Fruit fly (Drosophila melanogaster) whole organism, embryonic: ENCODE results near the gene CG31637.

ENCODE experiments used
- Asciz ChIP-seq: fragments of 200-800 bp; sonication (Bioruptor generic); optimal IDR thresholded peaks from 2 replicates; lab custom pipeline; 2017; ENCODE audit warnings: missing biosample characterization, mild to moderate bottlenecking, missing genetic modification characterization, missing genetic modification reagents
- BtbVII ChIP-seq: fragments of 200-800 bp; sonication (Bioruptor generic); optimal IDR thresholded peaks from 3 replicates; lab custom pipeline; 2017; ENCODE audit warnings: missing biosample characterization, mild to moderate bottlenecking, missing genetic modification characterization
- CG10267 ChIP-seq: fragments of 200-800 bp; sonication (Bioruptor generic); optimal IDR thresholded peaks from 2 replicates; lab custom pipeline; 2018; ENCODE audit warnings: missing biosample characterization, mild to moderate bottlenecking, missing genetic modification characterization, moderate library complexity
- CG11504 ChIP-seq: fragments of 200-800 bp; sonication (Bioruptor generic); optimal IDR thresholded peaks from 3 replicates; lab custom pipeline; 2019; ENCODE audit warnings: missing biosample characterization, mild to moderate bottlenecking, missing genetic modification characterization, moderate library complexity
- CG11560 ChIP-seq: fragments of 200-800 bp; sonication (Bioruptor generic); IDR thresholded peaks from 3 replicates; pipeline ENCODE4 v1.3.6; 2022; ENCODE audit warnings: missing biosample characterization, missing genetic modification characterization
- CG11695 ChIP-seq: fragments of 200-800 bp; sonication (Bioruptor generic); IDR thresholded peaks from 3 replicates; pipeline ENCODE4 v1.3.6; 2022; ENCODE audit warnings: missing biosample characterization, missing genetic modification characterization
- CG12104 ChIP-seq: fragments of 200-800 bp; sonication (Bioruptor generic); optimal IDR thresholded peaks from 3 replicates; lab custom pipeline; 2016; ENCODE audit warnings: missing biosample characterization, missing genetic modification characterization
- CG12155 ChIP-seq: fragments of 200-800 bp; sonication (Bioruptor generic); optimal IDR thresholded peaks from 3 replicates; lab custom pipeline; 2016; ENCODE audit warnings: missing biosample characterization, missing genetic modification characterization
- CG12236 ChIP-seq: fragments of 200-800 bp; sonication (Bioruptor generic); optimal IDR thresholded peaks from 2 replicates; lab custom pipeline; 2016; ENCODE audit warnings: missing biosample characterization, missing genetic modification characterization
- CG12769 ChIP-seq: fragments of 200-800 bp; sonication (Bioruptor generic); optimal IDR thresholded peaks from 2 replicates; lab custom pipeline; 2019; ENCODE audit warnings: missing biosample characterization, mild to moderate bottlenecking, missing genetic modification characterization, moderate library complexity
- CG12942 ChIP-seq: fragments of 200-800 bp; sonication (Bioruptor generic); optimal IDR thresholded peaks from 3 replicates; lab custom pipeline; 2016; ENCODE audit warnings: missing biosample characterization, missing genetic modification characterization
- CG13894 ChIP-seq: fragments of 200-800 bp; sonication (Bioruptor generic); optimal IDR thresholded peaks from 3 replicates; lab custom pipeline; 2018; ENCODE audit warnings: missing biosample characterization, mild to moderate bottlenecking, missing genetic modification characterization, moderate library complexity
- CG14860 ChIP-seq: fragments of 200-800 bp; sonication (Bioruptor generic); IDR thresholded peaks from 3 replicates; pipeline ENCODE4 v1.3.6; 2022; ENCODE audit warnings: missing biosample characterization, missing genetic modification characterization; ENCODE audit not compliant: partially characterized antibody
- CG17912 ChIP-seq: fragments of 200-800 bp; sonication (Bioruptor generic); optimal IDR thresholded peaks from 2 replicates; lab custom pipeline; 2018; ENCODE audit warnings: missing biosample characterization, mild to moderate bottlenecking, missing genetic modification characterization
- CG18599 ChIP-seq: fragments of 200-800 bp; sonication (Bioruptor generic); optimal IDR thresholded peaks from 3 replicates; lab custom pipeline; 2017; ENCODE audit warnings: missing biosample characterization, missing genetic modification characterization, mild to moderate bottlenecking, moderate library complexity, missing genetic modification reagents
- CG18619 ChIP-seq: fragments of 200-800 bp; sonication (Bioruptor generic); optimal IDR thresholded peaks from 3 replicates; lab custom pipeline; 2017; ENCODE audit warnings: missing biosample characterization, mild to moderate bottlenecking, missing genetic modification characterization
- CG2116 ChIP-seq: fragments of 200-800 bp; sonication (Bioruptor generic); optimal IDR thresholded peaks from 3 replicates; lab custom pipeline; 2018; ENCODE audit warnings: missing biosample characterization, mild to moderate bottlenecking, missing genetic modification characterization
- CG2889 ChIP-seq: fragments of 200-800 bp; sonication (Bioruptor generic); IDR thresholded peaks from 3 replicates; pipeline ENCODE4 v1.3.6; 2022; ENCODE audit warnings: missing biosample characterization, missing genetic modification characterization
- CG32532 ChIP-seq: fragments of 200-800 bp; sonication (Bioruptor generic); IDR thresholded peaks from 2 replicates; pipeline ENCODE4 v1.3.6; 2022; ENCODE audit warnings: missing biosample characterization, missing genetic modification characterization
- CG3281 ChIP-seq: fragments of 200-800 bp; sonication (Bioruptor generic); optimal IDR thresholded peaks from 3 replicates; lab custom pipeline; 2017; ENCODE audit warnings: missing biosample characterization, mild to moderate bottlenecking, missing genetic modification characterization
- CG4360 ChIP-seq: fragments of 200-800 bp; sonication (Bioruptor generic); IDR thresholded peaks from 2 replicates; pipeline ENCODE4 v1.3.6; 2022; ENCODE audit warnings: missing biosample characterization, missing genetic modification characterization
- CG43689 ChIP-seq: fragments of 200-800 bp; sonication (Bioruptor generic); IDR thresholded peaks from 2 replicates; pipeline ENCODE4 v1.3.6; 2022; ENCODE audit warnings: missing biosample characterization, missing genetic modification characterization
- CG8478 ChIP-seq: fragments of >200 bp; optimal IDR thresholded peaks from 2 replicates; lab custom pipeline; 2018
- CG9215 ChIP-seq: fragments of 200-800 bp; sonication (Bioruptor generic); IDR thresholded peaks from 2 replicates; pipeline ENCODE4 v1.3.6; 2022; ENCODE audit warnings: missing biosample characterization, missing genetic modification characterization
- D ChIP-seq, 2 experiments: fragments of 200-800 bp in 1 of 2; fragments of >200 bp in 1 of 2; sonication (Bioruptor generic) in 1 of 2; optimal IDR thresholded peaks; 2 replicates in 1 of 2; 3 replicates in 1 of 2; lab custom pipeline; 2017; ENCODE audit warnings: mild to moderate bottlenecking in 1 of 2, missing biosample characterization in 1 of 2, missing genetic modification characterization in 1 of 2, missing genetic modification reagents in 1 of 2
- ERR ChIP-seq: fragments of 200-800 bp; sonication (Bioruptor generic); optimal IDR thresholded peaks from 2 replicates; lab custom pipeline; 2016; ENCODE audit warnings: missing biosample characterization, missing genetic modification characterization
- HLHmδ ChIP-seq: fragments of 200-800 bp; sonication (Bioruptor generic); optimal IDR thresholded peaks from 2 replicates; lab custom pipeline; 2018; ENCODE audit warnings: missing biosample characterization, mild to moderate bottlenecking, missing genetic modification characterization, moderate library complexity
- Hand ChIP-seq: fragments of 200-800 bp; sonication (Bioruptor generic); optimal IDR thresholded peaks from 2 replicates; lab custom pipeline; 2017; ENCODE audit warnings: mild to moderate bottlenecking, missing biosample characterization, missing genetic modification reagents, missing genetic modification characterization
- Hey ChIP-seq: fragments of 200-800 bp; sonication (Bioruptor generic); optimal IDR thresholded peaks from 3 replicates; lab custom pipeline; 2018; ENCODE audit warnings: missing biosample characterization, mild to moderate bottlenecking, missing genetic modification characterization
- Sox102F ChIP-seq: fragments of 200-800 bp; sonication (Bioruptor generic); optimal IDR thresholded peaks from 2 replicates; lab custom pipeline; 2018; ENCODE audit warnings: missing biosample characterization, mild to moderate bottlenecking, missing genetic modification characterization, moderate library complexity
- Vsx1 ChIP-seq: fragments of 200-800 bp; sonication (Bioruptor generic); optimal IDR thresholded peaks from 2 replicates; lab custom pipeline; 2017; ENCODE audit warnings: missing biosample characterization, mild to moderate bottlenecking, missing genetic modification characterization, missing genetic modification reagents
- ac ChIP-seq: fragments of 200-800 bp; sonication (Bioruptor generic); optimal IDR thresholded peaks from 3 replicates; lab custom pipeline; 2017; ENCODE audit warnings: missing biosample characterization, mild to moderate bottlenecking, missing genetic modification characterization
- bigmax ChIP-seq: fragments of 200-800 bp; sonication (Bioruptor generic); optimal IDR thresholded peaks from 2 replicates; lab custom pipeline; 2018; ENCODE audit warnings: missing biosample characterization, mild to moderate bottlenecking, missing genetic modification characterization
- chif ChIP-seq, 2 experiments: fragments of 200-800 bp; sonication (Bioruptor generic); optimal IDR thresholded peaks; 3 replicates each; lab custom pipeline; 2016; ENCODE audit warnings: missing biosample characterization in 2 of 2, missing genetic modification characterization in 2 of 2
- chn ChIP-seq: fragments of 200-800 bp; sonication (Bioruptor generic); optimal IDR thresholded peaks from 2 replicates; lab custom pipeline; 2016; ENCODE audit warnings: missing biosample characterization, missing genetic modification characterization
- ftz-f1 ChIP-seq: fragments of 200-800 bp; sonication (Bioruptor generic); optimal IDR thresholded peaks from 2 replicates; lab custom pipeline; 2016; ENCODE audit warnings: missing biosample characterization, missing genetic modification characterization
- hkb ChIP-seq, 2 experiments: fragments of 200-800 bp in 1 of 2; fragments of >200 bp in 1 of 2; sonication (Bioruptor generic) in 1 of 2; IDR thresholded peaks in 1 of 2; optimal IDR thresholded peaks in 1 of 2; 2 replicates each; pipeline versions ENCODE4 v1.3.6 to Lab custom; 2017 to 2022; ENCODE audit warnings: missing biosample characterization in 1 of 2, missing genetic modification characterization in 1 of 2
- ken ChIP-seq: fragments of 200-800 bp; sonication (Bioruptor generic); IDR thresholded peaks from 3 replicates; pipeline ENCODE4 v1.3.6; 2022; ENCODE audit warnings: missing biosample characterization, missing genetic modification characterization
- knrl ChIP-seq: fragments of 200-800 bp; sonication (Bioruptor generic); IDR thresholded peaks from 3 replicates; pipeline ENCODE4 v1.3.6; 2022; ENCODE audit warnings: missing biosample characterization, missing genetic modification characterization; ENCODE audit not compliant: partially characterized antibody
- mirr ChIP-seq: fragments of 200-800 bp; sonication (Bioruptor generic); optimal IDR thresholded peaks from 3 replicates; lab custom pipeline; 2018; ENCODE audit warnings: missing biosample characterization, mild to moderate bottlenecking, missing genetic modification characterization
- nmo ChIP-seq: fragments of 200-800 bp; sonication (Bioruptor generic); optimal IDR thresholded peaks from 2 replicates; lab custom pipeline; 2018; ENCODE audit warnings: missing biosample characterization, mild to moderate bottlenecking, missing genetic modification characterization, moderate library complexity
- peb ChIP-seq: fragments of 200-800 bp; sonication (Bioruptor generic); IDR thresholded peaks from 2 replicates; pipeline ENCODE4 v1.3.6; 2022; ENCODE audit warnings: missing biosample characterization, missing genetic modification characterization
- pfk ChIP-seq: fragments of 200-800 bp; sonication (Bioruptor generic); optimal IDR thresholded peaks from 2 replicates; lab custom pipeline; 2018; ENCODE audit warnings: missing biosample characterization, mild to moderate bottlenecking, missing genetic modification characterization, moderate library complexity
- row ChIP-seq: fragments of 200-800 bp; sonication (Bioruptor generic); IDR thresholded peaks from 3 replicates; pipeline ENCODE4 v1.3.6; 2022; ENCODE audit warnings: missing biosample characterization, missing genetic modification characterization
- schlank ChIP-seq: fragments of 200-800 bp; sonication (Bioruptor generic); optimal IDR thresholded peaks from 2 replicates; lab custom pipeline; 2018; ENCODE audit warnings: missing biosample characterization, mild to moderate bottlenecking, missing genetic modification characterization
- slp2 ChIP-seq: fragments of 200-800 bp; sonication (Bioruptor generic); optimal IDR thresholded peaks from 2 replicates; lab custom pipeline; 2016; ENCODE audit warnings: missing biosample characterization, missing genetic modification characterization
- sqz ChIP-seq: fragments of 200-800 bp; sonication (Bioruptor generic); optimal IDR thresholded peaks from 3 replicates; lab custom pipeline; 2018; ENCODE audit warnings: missing biosample characterization, mild to moderate bottlenecking, missing genetic modification characterization
- vvl ChIP-seq: fragments of 200-800 bp; sonication (Bioruptor generic); IDR thresholded peaks from 2 replicates; pipeline ENCODE4 v1.3.6; 2022; ENCODE audit warnings: missing biosample characterization, missing genetic modification characterization

Gene CG31637

DNA sequence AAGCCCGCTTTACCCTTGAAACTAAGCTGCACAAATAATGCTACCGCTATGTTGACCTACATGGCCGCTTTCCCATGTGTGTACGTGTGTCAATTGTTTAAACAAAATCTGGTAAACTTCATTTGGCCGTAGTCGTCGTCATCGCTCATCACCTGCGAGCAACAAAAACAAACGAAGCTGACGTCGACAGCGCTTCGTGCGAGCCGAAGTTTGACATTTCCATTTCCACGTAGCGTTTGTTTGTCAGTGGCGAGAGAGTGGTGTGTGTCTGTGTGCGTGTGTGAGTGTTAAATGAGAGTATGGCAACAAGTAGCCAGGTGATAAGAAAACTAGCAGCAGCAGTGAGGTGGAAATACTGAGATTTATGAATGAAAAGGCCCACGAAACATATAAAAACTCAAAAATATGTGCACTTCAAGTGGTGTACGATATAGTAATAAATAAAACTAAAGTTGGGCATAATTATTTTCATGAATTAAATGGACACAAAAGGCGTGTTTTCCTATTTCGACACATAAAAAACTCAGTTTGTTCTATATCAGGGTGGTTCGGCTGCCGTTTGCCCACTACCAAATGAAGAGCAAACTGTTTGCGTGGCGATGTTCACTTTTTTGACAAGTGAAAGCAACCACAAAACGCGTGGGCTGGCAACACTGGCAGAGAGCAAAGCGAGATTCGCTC, 19.1 kb upstream of the CG31637 start (continued):
- no peak for TF ChIP-seq Sox102F (GFP tag; lab: Kevin White, UChicago)
- peak; percentile 74 for TF ChIP-seq BtbVII (GFP tag; lab: Kevin White, UChicago)
- TF ChIP-seq knrl = no peak
- peak; percentile 62; the same call in 1 of the 2 replicates for TF ChIP-seq CG32532
- no peak for TF ChIP-seq ERR (GFP tag; lab: Kevin White, UChicago)
- peak; percentile 25 for TF ChIP-seq ftz-f1
- peak; percentile 34 for TF ChIP-seq HLHmδ (GFP tag; lab: Kevin White, UChicago)
- TF ChIP-seq slp2 = no peak
- TF ChIP-seq CG18599 = peak; percentile 61
- TF ChIP-seq nmo (GFP tag; lab: Kevin White, UChicago) = peak; percentile 1
- peak; percentile 43 for TF ChIP-seq CG3281 (GFP tag; lab: Kevin White, UChicago)
- TF ChIP-seq mirr = peak; percentile 88
- peak; percentile 85 for TF ChIP-seq CG11504
- no peak for TF ChIP-seq CG43689
- peak; percentile 47 for TF ChIP-seq bigmax (GFP tag; lab: Kevin White, UChicago)
- no peak for TF ChIP-seq CG11560 (tag; lab: Robert Waterston, UW)
- no peak for TF ChIP-seq ac (GFP tag; lab: Kevin White, UChicago)
- peak; percentile 17 for TF ChIP-seq CG13894 (tag; lab: Kevin White, UChicago)
- TF ChIP-seq CG12104 (GFP tag; lab: Kevin White, UChicago) = peak; percentile 7
- TF ChIP-seq Hey (tag; lab: Kevin White, UChicago) = peak; percentile 41
- peak; percentile 36; the same call in 2 of the 3 replicates for TF ChIP-seq row (GFP tag; lab: Robert Waterston, UW)
- TF ChIP-seq Vsx1 (GFP tag; lab: Kevin White, UChicago) = peak; percentile 24
- peak; percentile 33 for TF ChIP-seq Hand
- TF ChIP-seq CG9215 (GFP tag; lab: Robert Waterston, UW) = peak; percentile 84
- TF ChIP-seq CG17912 = peak; percentile 65
- peak; percentile 70 for TF ChIP-seq CG12769 (tag; lab: Kevin White, UChicago)
- TF ChIP-seq CG12236 (GFP tag; lab: Kevin White, UChicago) = no peak
- no peak for TF ChIP-seq chif (GFP tag; optimal IDR thresholded peaks at IDR 0.05; lab: Kevin White, UChicago)
- no peak for TF ChIP-seq CG8478 (lab: Kevin White, UChicago)
- TF ChIP-seq chn (GFP tag; lab: Kevin White, UChicago) = no peak
- TF ChIP-seq Asciz (GFP tag; lab: Kevin White, UChicago) = peak; percentile 28
- TF ChIP-seq pfk (GFP tag; lab: Kevin White, UChicago) = peak; percentile 67
- peak; percentile 24 for TF ChIP-seq schlank
- TF ChIP-seq sqz = peak; percentile 44
- TF ChIP-seq CG2116 = no peak
- TF ChIP-seq ken = no peak
- TF ChIP-seq hkb (optimal IDR thresholded peaks at IDR 0.05; lab: Kevin White, UChicago) = no peak
- peak; percentile 47 for TF ChIP-seq hkb (GFP tag; IDR thresholded peaks at IDR 0.05; lab: Robert Waterston, UW)
- TF ChIP-seq CG4360 = peak; percentile 23; the same call in 1 of the 2 replicates
- TF ChIP-seq CG10267 (tag; lab: Kevin White, UChicago) = peak; percentile 8
- no peak for TF ChIP-seq D (optimal IDR thresholded peaks at IDR 0.05; lab: Kevin White, UChicago)
- TF ChIP-seq D (GFP tag; optimal IDR thresholded peaks at IDR 0.05; lab: Kevin White, UChicago) = peak; percentile 20
- TF ChIP-seq CG14860 = no peak
- TF ChIP-seq peb = no peak
- TF ChIP-seq CG12942 (GFP tag; lab: Kevin White, UChicago) = no peak
- TF ChIP-seq CG18619 (GFP tag; lab: Kevin White, UChicago) = peak; percentile 34
- peak; percentile 61; the same call in 1 of the 2 replicates for TF ChIP-seq vvl
- peak; percentile 17 for TF ChIP-seq CG12155
- no peak for TF ChIP-seq CG2889 (GFP tag; lab: Robert Waterston, UW)
- TF ChIP-seq CG11695 = peak; percentile 41; the same call in 2 of the 3 replicates
